Fruit fly (Drosophila melanogaster) whole organism, embryonic: ENCODE data around the gene Fbp1.
A peak's percentile ranks its signal among the peaks of the same experiment; 100 is the strongest.

Experiments
- Atf3 ChIP-seq: fragments of 200-800 bp; sonication (Bioruptor generic); optimal IDR thresholded peaks from 3 replicates; lab custom pipeline; 2016; ENCODE audit warnings: missing biosample characterization, missing genetic modification characterization
- Atf6 ChIP-seq: fragments of 200-800 bp; sonication (Bioruptor generic); IDR thresholded peaks from 2 replicates; pipeline ENCODE4 v1.3.6; 2022; ENCODE audit warnings: missing biosample characterization, missing genetic modification characterization
- Awh ChIP-seq: fragments of 200-800 bp; sonication (Bioruptor generic); IDR thresholded peaks from 2 replicates; pipeline ENCODE4, ENCODE4 v1.3.6; 2022; ENCODE audit warnings: missing biosample characterization, missing genetic modification characterization
- Blimp-1 ChIP-seq: fragments of 200-800 bp; sonication (Bioruptor generic); optimal IDR thresholded peaks from 3 replicates; lab custom pipeline; 2018; ENCODE audit warnings: missing biosample characterization, missing genetic modification characterization, mild to moderate bottlenecking, moderate library complexity, missing genetic modification reagents
- CG10147 ChIP-seq: fragments of 200-800 bp; sonication (Bioruptor generic); optimal IDR thresholded peaks from 2 replicates; lab custom pipeline; 2019; ENCODE audit warnings: missing biosample characterization, mild to moderate bottlenecking, missing genetic modification characterization, moderate library complexity
- CG13624 ChIP-seq: fragments of 200-800 bp; sonication (Bioruptor generic); optimal IDR thresholded peaks from 2 replicates; lab custom pipeline; 2016; ENCODE audit warnings: missing biosample characterization, missing genetic modification characterization
- CG14014 ChIP-seq: fragments of 200-800 bp; sonication (Bioruptor generic); IDR thresholded peaks from 2 replicates; pipeline ENCODE4 v1.3.6; 2022; ENCODE audit warnings: missing biosample characterization, missing genetic modification characterization
- CG15479 ChIP-seq: fragments of 200-800 bp; sonication (Bioruptor generic); optimal IDR thresholded peaks from 3 replicates; lab custom pipeline; 2019; ENCODE audit warnings: missing biosample characterization, mild to moderate bottlenecking, missing genetic modification characterization, moderate library complexity
- CG15514 ChIP-seq: fragments of 200-800 bp; sonication (Bioruptor generic); optimal IDR thresholded peaks from 3 replicates; lab custom pipeline; 2017; ENCODE audit warnings: missing biosample characterization, missing genetic modification characterization, mild to moderate bottlenecking, moderate library complexity, missing genetic modification reagents
- CG18262 ChIP-seq: fragments of 200-800 bp; optimal IDR thresholded peaks from 3 replicates; lab custom pipeline; 2019; ENCODE audit warnings: missing biosample characterization, mild to moderate bottlenecking, missing genetic modification characterization, moderate library complexity
- CG30020 ChIP-seq: fragments of 200-800 bp; optimal IDR thresholded peaks from 2 replicates; lab custom pipeline; 2019; ENCODE audit warnings: missing biosample characterization, mild to moderate bottlenecking, missing genetic modification characterization, moderate library complexity
- CG32772 ChIP-seq: fragments of 200-800 bp; sonication (Bioruptor generic); IDR thresholded peaks from 2 replicates; pipeline ENCODE4 v1.3.6; 2022; ENCODE audit warnings: missing biosample characterization, missing genetic modification characterization
- CG34422 ChIP-seq: fragments of 200-800 bp; sonication (Bioruptor generic); IDR thresholded peaks from 3 replicates; pipeline ENCODE4 v1.3.6; 2022; ENCODE audit warnings: missing biosample characterization, missing genetic modification characterization
- CG4328 ChIP-seq: fragments of 200-800 bp; sonication (Bioruptor generic); optimal IDR thresholded peaks from 3 replicates; lab custom pipeline; 2017; ENCODE audit warnings: missing biosample characterization, missing genetic modification reagents, missing genetic modification characterization
- CG4360 ChIP-seq: fragments of 200-800 bp; sonication (Bioruptor generic); IDR thresholded peaks from 2 replicates; pipeline ENCODE4 v1.3.6; 2022; ENCODE audit warnings: missing biosample characterization, missing genetic modification characterization
- CG6175 ChIP-seq: fragments of 200-800 bp; sonication (Bioruptor generic); IDR thresholded peaks from 3 replicates; pipeline ENCODE4 v1.3.6; 2022; ENCODE audit warnings: missing biosample characterization, missing genetic modification characterization
- CG7963 ChIP-seq: fragments of 200-800 bp; sonication (Bioruptor generic); IDR thresholded peaks from 3 replicates; pipeline ENCODE4 v1.3.6; 2022; ENCODE audit warnings: missing biosample characterization, missing genetic modification characterization; ENCODE audit not compliant: partially characterized antibody
- CG8089 ChIP-seq: fragments of 200-800 bp; sonication (Bioruptor generic); optimal IDR thresholded peaks from 3 replicates; lab custom pipeline; 2016; ENCODE audit warnings: missing biosample characterization, missing genetic modification characterization
- CG8359 ChIP-seq: fragments of 200-800 bp; sonication (Bioruptor generic); optimal IDR thresholded peaks from 2 replicates; lab custom pipeline; 2017; ENCODE audit warnings: missing biosample characterization, mild to moderate bottlenecking, missing genetic modification characterization, borderline replicate concordance
- E2f2 ChIP-seq: fragments of 200-800 bp; sonication (Bioruptor generic); IDR thresholded peaks from 2 replicates; pipeline ENCODE4 v1.3.6; 2022; ENCODE audit warnings: missing biosample characterization, missing genetic modification characterization
- Gsc ChIP-seq: fragments of 200-800 bp; sonication (Bioruptor generic); IDR thresholded peaks from 2 replicates; pipeline ENCODE4 v1.3.6; 2022; ENCODE audit warnings: missing biosample characterization, missing genetic modification characterization
- Hmr ChIP-seq: fragments of 200-800 bp; sonication (Bioruptor generic); optimal IDR thresholded peaks from 3 replicates; lab custom pipeline; 2017; ENCODE audit warnings: mild to moderate bottlenecking, missing biosample characterization, missing genetic modification reagents, missing genetic modification characterization
- Optix ChIP-seq: fragments of 200-800 bp; sonication (Bioruptor generic); IDR thresholded peaks from 3 replicates; pipeline ENCODE4 v1.3.6; 2022; ENCODE audit warnings: missing biosample characterization, missing genetic modification characterization
- Ptx1 ChIP-seq: fragments of 200-800 bp; sonication (Bioruptor generic); IDR thresholded peaks from 2 replicates; pipeline ENCODE4 v1.3.6; 2022; ENCODE audit warnings: missing biosample characterization, missing genetic modification characterization
- Rfx ChIP-seq: fragments of 200-800 bp; sonication (Bioruptor generic); IDR thresholded peaks from 2 replicates; pipeline ENCODE4 v1.3.6; 2022; ENCODE audit warnings: missing biosample characterization, missing genetic modification characterization
- Spps ChIP-seq: fragments of 200-800 bp; sonication (Bioruptor generic); optimal IDR thresholded peaks from 2 replicates; lab custom pipeline; 2018; ENCODE audit warnings: missing biosample characterization, mild to moderate bottlenecking, missing genetic modification characterization
- Usf ChIP-seq: fragments of 200-800 bp; sonication (Bioruptor generic); optimal IDR thresholded peaks from 2 replicates; lab custom pipeline; 2017; ENCODE audit warnings: missing genotype, missing biosample characterization, missing genetic modification characterization
- bab2 ChIP-seq: fragments of 200-800 bp; sonication (Bioruptor generic); optimal IDR thresholded peaks from 2 replicates; lab custom pipeline; 2016; ENCODE audit warnings: missing biosample characterization, missing genetic modification characterization
- bigmax ChIP-seq: fragments of 200-800 bp; sonication (Bioruptor generic); optimal IDR thresholded peaks from 2 replicates; lab custom pipeline; 2018; ENCODE audit warnings: missing biosample characterization, mild to moderate bottlenecking, missing genetic modification characterization
- chm ChIP-seq: fragments of 200-800 bp; sonication (Bioruptor generic); IDR thresholded peaks from 2 replicates; pipeline ENCODE4 v1.3.6; 2022; ENCODE audit warnings: missing biosample characterization, missing genetic modification characterization
- ci ChIP-seq: fragments of 200-800 bp; sonication (Bioruptor generic); IDR thresholded peaks from 3 replicates; pipeline ENCODE4 v1.3.6; 2022; ENCODE audit warnings: missing biosample characterization, missing genetic modification characterization
- eve ChIP-seq, 2 experiments: fragments of >200 bp; optimal IDR thresholded peaks; 2 replicates each; lab custom pipeline; 2017; ENCODE audit warnings: missing biosample characterization in 2 of 2, missing genetic modification characterization in 2 of 2
- ftz-f1 ChIP-seq: fragments of 200-800 bp; sonication (Bioruptor generic); optimal IDR thresholded peaks from 2 replicates; lab custom pipeline; 2016; ENCODE audit warnings: missing biosample characterization, missing genetic modification characterization
- her ChIP-seq: fragments of 200-800 bp; sonication (Bioruptor generic); optimal IDR thresholded peaks from 2 replicates; lab custom pipeline; 2016; ENCODE audit warnings: missing biosample characterization, missing genetic modification characterization
- kay ChIP-seq: fragments of 200-800 bp; sonication (Bioruptor generic); optimal IDR thresholded peaks from 2 replicates; lab custom pipeline; 2016; ENCODE audit warnings: missing biosample characterization, missing genetic modification characterization
- ken ChIP-seq: fragments of 200-800 bp; sonication (Bioruptor generic); IDR thresholded peaks from 3 replicates; pipeline ENCODE4 v1.3.6; 2022; ENCODE audit warnings: missing biosample characterization, missing genetic modification characterization
- klu ChIP-seq: fragments of 200-800 bp; sonication (Bioruptor generic); IDR thresholded peaks from 2 replicates; pipeline ENCODE4 v1.3.6; 2022; ENCODE audit warnings: missing biosample characterization, missing genetic modification characterization
- nerfin-1 ChIP-seq: fragments of 200-800 bp; sonication (Bioruptor generic); optimal IDR thresholded peaks from 3 replicates; lab custom pipeline; 2019; ENCODE audit warnings: missing biosample characterization, mild to moderate bottlenecking, missing genetic modification characterization, moderate library complexity
- pan ChIP-seq, 4 experiments: fragments of >200 bp in 3 of 4; fragments of 200-800 bp in 1 of 4; sonication (Bioruptor generic) in 1 of 4; optimal IDR thresholded peaks in 3 of 4; IDR thresholded peaks in 1 of 4; 2 replicates each; pipeline versions ENCODE4 v1.3.6 to Lab custom; 2017 to 2022; ENCODE audit warnings: missing biosample characterization in 2 of 4, missing genetic modification characterization in 2 of 4, mixed read lengths in 1 of 4
- ranshi ChIP-seq: fragments of 200-800 bp; sonication (Bioruptor generic); IDR thresholded peaks from 2 replicates; pipeline ENCODE4 v1.3.6; 2022; ENCODE audit warnings: missing biosample characterization, missing genetic modification characterization
- repo ChIP-seq: fragments of 200-800 bp; sonication (Bioruptor generic); optimal IDR thresholded peaks from 2 replicates; lab custom pipeline; 2016; ENCODE audit warnings: missing biosample characterization, missing genetic modification characterization
- rib ChIP-seq: fragments of 200-800 bp; sonication (Bioruptor generic); IDR thresholded peaks from 2 replicates; pipeline ENCODE4 v1.3.6; 2022; ENCODE audit warnings: missing biosample characterization, missing genetic modification characterization
- slbo ChIP-seq: fragments of 200-800 bp; sonication (Bioruptor generic); IDR thresholded peaks from 2 replicates; pipeline ENCODE4 v1.3.6; 2022; ENCODE audit warnings: missing biosample characterization, missing genetic modification characterization
- stwl ChIP-seq: fragments of 200-800 bp; sonication (Bioruptor generic); optimal IDR thresholded peaks from 3 replicates; lab custom pipeline; 2018; ENCODE audit warnings: missing biosample characterization, mild to moderate bottlenecking, missing genetic modification characterization, moderate library complexity
- sug ChIP-seq: fragments of 200-800 bp; optimal IDR thresholded peaks from 2 replicates; lab custom pipeline; 2019; ENCODE audit warnings: missing biosample characterization, mild to moderate bottlenecking, missing genetic modification characterization, moderate library complexity
- tll ChIP-seq, 2 experiments: fragments of 200-800 bp in 1 of 2; fragments of >200 bp in 1 of 2; sonication (Bioruptor generic) in 1 of 2; optimal IDR thresholded peaks; 2 replicates each; lab custom pipeline; 2017 to 2019; ENCODE audit warnings: missing biosample characterization in 2 of 2, missing genetic modification characterization in 2 of 2, mild to moderate bottlenecking in 1 of 2, moderate library complexity in 1 of 2
- vvl ChIP-seq: fragments of 200-800 bp; sonication (Bioruptor generic); IDR thresholded peaks from 2 replicates; pipeline ENCODE4 v1.3.6; 2022; ENCODE audit warnings: missing biosample characterization, missing genetic modification characterization
- wdn ChIP-seq: fragments of 200-800 bp; sonication (Bioruptor generic); IDR thresholded peaks from 2 replicates; pipeline ENCODE4 v1.3.6; 2022; ENCODE audit warnings: missing biosample characterization, missing genetic modification characterization

The Fbp1 gene

dm6 chr3L:14059266-14059974 lies 38.4 kb downstream of the Fbp1 start (continued):
- TF ChIP-seq CG13624 (GFP tag; lab: Kevin White, UChicago) (no peak), wdn (GFP tag; lab: Robert Waterston, UW) (no peak), CG30020 (no peak)
- TF ChIP-seq, all 482 proteins: peak for 15

- TF ChIP-seq CG4328 (GFP tag; lab: Kevin White, UChicago) = no peak
- no peak for TF ChIP-seq CG7963 (GFP tag; lab: Robert Waterston, UW)
- peak; percentile 56 for TF ChIP-seq ftz-f1 (GFP tag; lab: Kevin White, UChicago)
- peak; percentile 71; the same call in 1 of the 2 replicates for TF ChIP-seq rib (GFP tag; lab: Robert Waterston, UW)
- TF ChIP-seq E2f2 (GFP tag; lab: Robert Waterston, UW) = no peak
- TF ChIP-seq CG34422 = no peak
- no peak for TF ChIP-seq CG8089
- TF ChIP-seq CG15514 (GFP tag; lab: Kevin White, UChicago) = no peak
- TF ChIP-seq ken = 0 out of 3 replicates have a peak, but pooled peaks have one; percentile 38
- TF ChIP-seq nerfin-1 (tag; lab: Kevin White, UChicago) = no peak
- TF ChIP-seq chm (GFP tag; lab: Robert Waterston, UW) = no peak
- no peak for TF ChIP-seq kay (GFP tag; lab: Kevin White, UChicago)
- no peak for TF ChIP-seq bigmax (GFP tag; lab: Kevin White, UChicago)
- no peak for TF ChIP-seq eve (GFP tag; optimal IDR thresholded peaks at IDR 0.05; lab: Kevin White, UChicago)
- no peak for TF ChIP-seq sug (tag; lab: Kevin White, UChicago)
- TF ChIP-seq Atf3 (GFP tag; lab: Kevin White, UChicago) = no peak
- TF ChIP-seq ci (GFP tag; lab: Robert Waterston, UW) = no peak
- TF ChIP-seq slbo (GFP tag; lab: Robert Waterston, UW) = no peak
- TF ChIP-seq klu (GFP tag; lab: Robert Waterston, UW) = no peak
- no peak for TF ChIP-seq vvl (GFP tag; lab: Robert Waterston, UW)
- TF ChIP-seq Hmr (GFP tag; lab: Kevin White, UChicago) = peak; percentile 2
- peak; percentile 70 for TF ChIP-seq CG15479
- no peak for TF ChIP-seq pan (optimal IDR thresholded peaks at IDR 0.05; lab: Kevin White, UChicago)
- no peak for TF ChIP-seq pan (GFP tag; optimal IDR thresholded peaks at IDR 0.05 in 1 of 2, IDR thresholded peaks at IDR 0.05 in 1 of 2)
- TF ChIP-seq CG10147 (GFP tag; lab: Kevin White, UChicago) = no peak
- no peak for TF ChIP-seq Spps
- no peak for TF ChIP-seq Gsc (GFP tag; lab: Robert Waterston, UW)
- no peak for TF ChIP-seq repo (GFP tag; lab: Kevin White, UChicago)
- no peak for TF ChIP-seq Blimp-1 (GFP tag; lab: Kevin White, UChicago)
- no peak for TF ChIP-seq Ptx1 (GFP tag; lab: Robert Waterston, UW)
- no peak for TF ChIP-seq Optix
- no peak for TF ChIP-seq Awh (GFP tag; lab: Robert Waterston, UW)
- TF ChIP-seq ranshi (GFP tag; lab: Robert Waterston, UW) = no peak
- TF ChIP-seq Atf6 (GFP tag; lab: Robert Waterston, UW) = peak; percentile 19; the same call in 1 of the 2 replicates
- no peak for TF ChIP-seq CG14014 (GFP tag; lab: Robert Waterston, UW)
- 0 out of 2 replicates have a peak, but pooled peaks have one; percentile 15 for TF ChIP-seq Rfx (GFP tag; lab: Robert Waterston, UW)
- no peak for TF ChIP-seq bab2 (GFP tag; lab: Kevin White, UChicago)
- peak; percentile 61; the same call in 2 of the 3 replicates for TF ChIP-seq CG6175 (GFP tag; lab: Robert Waterston, UW)
- TF ChIP-seq CG18262 (tag; lab: Kevin White, UChicago) = no peak
- no peak for TF ChIP-seq stwl
- no peak for TF ChIP-seq CG8359 (GFP tag; lab: Kevin White, UChicago)
- TF ChIP-seq her (GFP tag; lab: Kevin White, UChicago) = no peak
- no peak for TF ChIP-seq Usf (GFP tag; lab: Kevin White, UChicago)
- TF ChIP-seq CG4360 (GFP tag; lab: Robert Waterston, UW) = no peak
- TF ChIP-seq tll (GFP tag; optimal IDR thresholded peaks at IDR 0.05; lab: Kevin White, UChicago) = peak in 1 of 2 experiments; percentile 75
- peak; percentile 7; the same call in 1 of the 2 replicates for TF ChIP-seq CG32772 (GFP tag; lab: Robert Waterston, UW)
Measured at dm6 chr3L:14056816-14057215, 41.0 kb downstream of the Fbp1 start.
